Worm (Caenorhabditis elegans) whole organism, late embryonic: Measurements from ENCODE around the gene srh-87.

ENCODE experiments used
- ceh-19 ChIP-seq: fragments of 200-800 bp; sonication (Bioruptor generic); optimal IDR thresholded peaks from 2 replicates; lab custom pipeline; 2018; ENCODE audit warnings: mild to moderate bottlenecking, missing genetic modification characterization, missing compliant biosample characterization
- ceh-30 ChIP-seq: fragments of 150-350 bp; optimal IDR thresholded peaks from 2 replicates; lab custom pipeline; 2014; ENCODE audit warnings: missing biosample characterization, missing genetic modification characterization
- lin-11 ChIP-seq: fragments of 200-800 bp; sonication (Bioruptor generic); optimal IDR thresholded peaks from 2 replicates; lab custom pipeline; 2018; ENCODE audit warnings: mild to moderate bottlenecking, missing genetic modification characterization, missing compliant biosample characterization
- pag-3 ChIP-seq: sonication (generic microtip); optimal IDR thresholded peaks from 2 replicates; lab custom pipeline; 2016; ENCODE audit warnings: missing compliant biosample characterization, missing genetic modification characterization, borderline replicate concordance
- pqm-1 ChIP-seq: sonication (generic microtip); optimal IDR thresholded peaks from 2 replicates; lab custom pipeline; 2016; ENCODE audit warnings: missing genetic modification characterization, missing compliant biosample characterization

ce11 chrV:2922594-2922993 is 22.9 kb downstream of the srh-87 start, which contains the start of gene srh-38:
- TF ChIP-seq pag-3: no peak
- TF ChIP-seq ceh-30: no peak
- no peak for TF ChIP-seq lin-11 (tag; lab: Kevin White, UChicago)
- no peak for TF ChIP-seq ceh-19 (GFP tag; lab: Kevin White, UChicago)
- TF ChIP-seq pqm-1 (tag; lab: Kevin White, UChicago): no peak
